Worm (Caenorhabditis elegans) whole organism, mixed stage, embryonic: ENCODE measurements around the gene ZK757.10.

Source experiments
- M03D4.4 ChIP-seq: sonication (generic microtip); optimal IDR thresholded peaks from 2 replicates; lab custom pipeline; 2017; ENCODE audit warnings: mild to moderate bottlenecking, missing genetic modification characterization, missing compliant biosample characterization
- bed-3 ChIP-seq: fragments of 200-800 bp; sonication (Bioruptor generic); optimal IDR thresholded peaks from 3 replicates; lab custom pipeline; 2018; ENCODE audit warnings: mild to moderate bottlenecking, missing genetic modification characterization, moderate library complexity, missing compliant biosample characterization
- blmp-1 ChIP-seq: fragments of 150-350 bp; optimal IDR thresholded peaks from 2 replicates; lab custom pipeline; 2014; ENCODE audit warnings: missing biosample characterization, missing genetic modification characterization
- ceh-39 ChIP-seq: fragments of 150-350 bp; optimal IDR thresholded peaks from 2 replicates; lab custom pipeline; 2014; ENCODE audit warnings: missing biosample characterization, missing genetic modification characterization
- ceh-43 ChIP-seq: fragments of 200-800 bp; sonication (Bioruptor generic); optimal IDR thresholded peaks from 2 replicates; lab custom pipeline; 2018; ENCODE audit warnings: mild to moderate bottlenecking, missing genetic modification characterization, moderate library complexity, missing compliant biosample characterization
- ces-1 ChIP-seq: fragments of 150-350 bp; optimal IDR thresholded peaks from 2 replicates; lab custom pipeline; 2014; ENCODE audit warnings: missing biosample characterization, missing genetic modification reagents, missing genetic modification characterization
- drap-1 ChIP-seq: fragments of 200-800 bp; sonication (Bioruptor generic); optimal IDR thresholded peaks from 3 replicates; lab custom pipeline; 2018; ENCODE audit warnings: mild to moderate bottlenecking, missing genetic modification characterization, missing compliant biosample characterization
- elt-1 ChIP-seq: sonication (generic microtip); optimal IDR thresholded peaks from 2 replicates; lab custom pipeline; 2017; ENCODE audit warnings: missing genetic modification characterization, mild to moderate bottlenecking, missing compliant biosample characterization, antibody characterized with exemption, moderate library complexity, borderline replicate concordance; ENCODE audit not compliant: insufficient read depth
- elt-3 ChIP-seq: fragments of 150-350 bp; optimal IDR thresholded peaks from 2 replicates; lab custom pipeline; 2014; ENCODE audit warnings: missing biosample characterization, missing genetic modification characterization
- ham-2 ChIP-seq: fragments of 200-800 bp; sonication (Bioruptor generic); optimal IDR thresholded peaks from 2 replicates; lab custom pipeline; 2018; ENCODE audit warnings: mild to moderate bottlenecking, missing genetic modification characterization, missing compliant biosample characterization
- hlh-1 ChIP-seq: fragments of 150-350 bp; optimal IDR thresholded peaks from 2 replicates; lab custom pipeline; 2014; ENCODE audit warnings: missing biosample characterization, missing genetic modification reagents, missing genetic modification characterization
- lin-13 ChIP-seq: fragments of 150-350 bp; optimal IDR thresholded peaks from 2 replicates; lab custom pipeline; 2014; ENCODE audit warnings: missing biosample characterization, missing genetic modification characterization
- lin-32 ChIP-seq: fragments of 200-800 bp; sonication (Bioruptor generic); optimal IDR thresholded peaks from 2 replicates; lab custom pipeline; 2018; ENCODE audit warnings: mild to moderate bottlenecking, missing genetic modification characterization, missing compliant biosample characterization
- mab-5 ChIP-seq: fragments of 150-350 bp; optimal IDR thresholded peaks from 2 replicates; lab custom pipeline; 2014; ENCODE audit warnings: missing biosample characterization, missing genetic modification characterization
- mep-1 ChIP-seq: fragments of 150-350 bp; optimal IDR thresholded peaks from 2 replicates; lab custom pipeline; 2017; ENCODE audit warnings: missing biosample characterization, missing genetic modification reagents, missing genetic modification characterization, inconsistent platforms
- mls-2 ChIP-seq: sonication (generic microtip); optimal IDR thresholded peaks from 2 replicates; lab custom pipeline; 2016; ENCODE audit warnings: mild to moderate bottlenecking, missing genetic modification characterization, moderate library complexity, missing compliant biosample characterization
- nhr-12 ChIP-seq: fragments of 150-350 bp; optimal IDR thresholded peaks from 2 replicates; lab custom pipeline; 2014; ENCODE audit warnings: missing biosample characterization, missing genetic modification characterization
- nhr-2 ChIP-seq: fragments of 150-350 bp; optimal IDR thresholded peaks from 2 replicates; lab custom pipeline; 2014; ENCODE audit warnings: missing biosample characterization, missing genetic modification characterization
- nhr-237 ChIP-seq: fragments of 150-350 bp; optimal IDR thresholded peaks from 2 replicates; lab custom pipeline; 2014; ENCODE audit warnings: missing biosample characterization, missing genetic modification characterization
- nhr-28 ChIP-seq: fragments of 150-350 bp; optimal IDR thresholded peaks from 2 replicates; lab custom pipeline; 2014; ENCODE audit warnings: missing biosample characterization, missing genetic modification characterization
- nhr-76 ChIP-seq: sonication (generic microtip); optimal IDR thresholded peaks from 2 replicates; lab custom pipeline; 2017; ENCODE audit warnings: missing biosample characterization, missing genetic modification characterization
- pha-4 ChIP-seq: fragments of 150-350 bp; optimal IDR thresholded peaks from 2 replicates; lab custom pipeline; 2018; ENCODE audit warnings: missing biosample characterization, missing genetic modification reagents, missing genetic modification characterization
- sem-2 ChIP-seq: fragments of 200-800 bp; sonication (Bioruptor generic); optimal IDR thresholded peaks from 2 replicates; lab custom pipeline; 2018; ENCODE audit warnings: mild to moderate bottlenecking, missing genetic modification characterization, missing compliant biosample characterization
- snpc-4 ChIP-seq: fragments of 150-350 bp; optimal IDR thresholded peaks from 2 replicates; lab custom pipeline; 2014; ENCODE audit warnings: missing biosample characterization, missing genetic modification characterization
- sptf-1 ChIP-seq: sonication (generic microtip); optimal IDR thresholded peaks from 2 replicates; lab custom pipeline; 2017; ENCODE audit warnings: mild to moderate bottlenecking, missing genetic modification characterization, moderate library complexity, missing compliant biosample characterization
- tbx-8 ChIP-seq: fragments of 200-800 bp; sonication (Bioruptor generic); optimal IDR thresholded peaks from 2 replicates; lab custom pipeline; 2018; ENCODE audit warnings: mild to moderate bottlenecking, missing genetic modification characterization, moderate library complexity, missing compliant biosample characterization
- unc-120 ChIP-seq: sonication (generic microtip); optimal IDR thresholded peaks from 2 replicates; lab custom pipeline; 2017; ENCODE audit warnings: missing genetic modification characterization, missing compliant biosample characterization; ENCODE audit not compliant: poor library complexity, severe bottlenecking
- unc-62 ChIP-seq: fragments of 150-350 bp; optimal IDR thresholded peaks from 2 replicates; lab custom pipeline; 2014; ENCODE audit warnings: missing biosample characterization, missing genetic modification reagents, missing genetic modification characterization
- zip-8 ChIP-seq: fragments of 150-350 bp; optimal IDR thresholded peaks from 2 replicates; lab custom pipeline; 2014; ENCODE audit warnings: missing biosample characterization, missing genetic modification characterization
- ztf-11 ChIP-seq: fragments of 150-350 bp; optimal IDR thresholded peaks from 2 replicates; lab custom pipeline; 2014; ENCODE audit warnings: missing biosample characterization, missing genetic modification characterization

The ZK757.10 gene

ce11 chrIII:9912998-9913397 is 35.9 kb downstream of the ZK757.10 start:
- TF ChIP-seq unc-120 (tag; lab: Kevin White, UChicago), result no peak
- no peak for TF ChIP-seq lin-13 (tag; lab: Kevin White, UChicago)
- TF ChIP-seq, all 35 proteins: peak for 0

DNA sequence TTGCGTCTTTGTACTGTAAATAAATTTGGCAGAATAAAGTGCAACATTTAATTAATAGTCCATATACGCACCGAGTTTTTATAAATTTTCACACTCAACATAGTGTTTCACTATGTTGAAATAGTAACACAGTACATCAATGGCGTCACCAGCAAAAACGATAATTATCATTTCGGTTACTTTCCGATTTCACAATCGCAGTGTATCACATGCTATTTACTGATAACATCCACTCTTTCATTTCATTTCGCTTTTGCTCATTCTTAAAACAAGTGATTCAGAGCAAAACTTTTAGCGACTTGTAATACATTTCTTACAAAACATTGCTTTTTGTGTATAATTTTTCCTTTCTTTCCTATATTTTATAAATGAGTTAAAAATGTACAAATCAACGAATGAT is 36.7 kb downstream of the ZK757.10 start, which contains the start of gene cbp-3:
TSS of gene cbp-3 (plus strand) at position 272 of the 400 bp plus-strand sequence.
- TF ChIP-seq ceh-39 (no peak), ces-1 (GFP tag; lab: Kevin White, UChicago) (no peak), blmp-1 (tag; lab: Kevin White, UChicago) (no peak), mep-1 (tag; lab: Kevin White, UChicago) (no peak), lin-32 (GFP tag; lab: Kevin White, UChicago) (no peak), nhr-2 (tag; lab: Kevin White, UChicago) (no peak), mls-2 (no peak)

- no peak for TF ChIP-seq ces-1 (GFP tag; lab: Kevin White, UChicago)
- no peak for TF ChIP-seq mab-5 (tag; lab: Kevin White, UChicago)
- no peak for TF ChIP-seq nhr-237 (tag; lab: Kevin White, UChicago)
- TF ChIP-seq M03D4.4 (tag; lab: Kevin White, UChicago), result no peak
- no peak for TF ChIP-seq elt-1 (tag; lab: Kevin White, UChicago)
- no peak for TF ChIP-seq unc-120 (tag; lab: Kevin White, UChicago)
- TF ChIP-seq ham-2 (GFP tag; lab: Kevin White, UChicago), result no peak
- TF ChIP-seq lin-13 (tag; lab: Kevin White, UChicago), result no peak
- no peak for TF ChIP-seq elt-3 (tag; lab: Kevin White, UChicago)
- no peak for TF ChIP-seq lin-32 (GFP tag; lab: Kevin White, UChicago)
- TF ChIP-seq sptf-1 (tag; lab: Kevin White, UChicago), result no peak
- TF ChIP-seq mls-2, result no peak
- no peak for TF ChIP-seq drap-1
- no peak for TF ChIP-seq tbx-8 (GFP tag; lab: Kevin White, UChicago)
- TF ChIP-seq ceh-43 (GFP tag; lab: Kevin White, UChicago), result no peak
- TF ChIP-seq pha-4 (tag; lab: Kevin White, UChicago), result no peak
- no peak for TF ChIP-seq ztf-11
Measured at ce11 chrIII:9920764-9921163, 43.7 kb downstream of the ZK757.10 start, which contains the start of gene F40F12.3. TSS of gene F40F12.3 (minus strand) at chrIII:9920864.

DNA sequence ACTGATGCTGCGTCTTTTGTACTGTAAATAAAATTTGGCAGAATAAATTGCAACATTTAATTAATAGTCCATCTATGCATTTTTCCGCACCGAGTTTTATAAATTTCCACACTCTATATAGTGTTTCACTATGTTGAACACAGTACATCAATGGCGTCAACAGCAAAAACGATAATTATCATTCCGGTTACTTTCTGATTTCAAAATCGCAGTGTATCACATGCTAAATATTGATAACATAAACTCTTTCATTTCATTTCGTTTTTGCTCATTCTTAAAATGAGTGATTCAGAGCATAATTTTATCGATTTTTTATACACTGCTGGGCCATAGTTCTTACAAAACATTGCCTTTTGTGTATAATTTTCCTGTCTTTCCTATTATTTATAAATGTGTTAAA is 45.3 kb downstream of the ZK757.10 start:
- no peak for TF ChIP-seq unc-62 (GFP tag; lab: Kevin White, UChicago)
- TF ChIP-seq nhr-237 (tag; lab: Kevin White, UChicago), result no peak
- no peak for TF ChIP-seq bed-3

ce11 chrIII:9922874-9923273 is 45.8 kb downstream of the ZK757.10 start, which contains the start of gene cbp-2:
TSS of gene cbp-2 (plus strand) at chrIII:9923174.
- TF ChIP-seq nhr-237 (tag; lab: Kevin White, UChicago), result no peak
- no peak for TF ChIP-seq ham-2 (GFP tag; lab: Kevin White, UChicago)
- no peak for TF ChIP-seq lin-13 (tag; lab: Kevin White, UChicago)
- TF ChIP-seq nhr-12 (tag; lab: Kevin White, UChicago), result no peak
- TF ChIP-seq snpc-4 (tag; lab: Kevin White, UChicago), result no peak
- no peak for TF ChIP-seq nhr-76 (tag; lab: Kevin White, UChicago)
- TF ChIP-seq elt-3 (tag; lab: Kevin White, UChicago), result no peak
- no peak for TF ChIP-seq elt-1 (tag; lab: Kevin White, UChicago)
- TF ChIP-seq nhr-2 (tag; lab: Kevin White, UChicago), result no peak
- TF ChIP-seq ces-1 (GFP tag; lab: Kevin White, UChicago), result no peak
- TF ChIP-seq ceh-39, result no peak
- TF ChIP-seq unc-120 (tag; lab: Kevin White, UChicago), result no peak
- no peak for TF ChIP-seq lin-32 (GFP tag; lab: Kevin White, UChicago)
- TF ChIP-seq zip-8 (tag; lab: Kevin White, UChicago), result no peak
- TF ChIP-seq pha-4 (tag; lab: Kevin White, UChicago), result no peak
- no peak for TF ChIP-seq blmp-1 (tag; lab: Kevin White, UChicago)
- no peak for TF ChIP-seq ztf-11
- no peak for TF ChIP-seq unc-62 (GFP tag; lab: Kevin White, UChicago)
- no peak for TF ChIP-seq ceh-43 (GFP tag; lab: Kevin White, UChicago)

- no peak for TF ChIP-seq mls-2
- TF ChIP-seq unc-120 (tag; lab: Kevin White, UChicago), result no peak
- TF ChIP-seq lin-32 (GFP tag; lab: Kevin White, UChicago), result no peak
- no peak for TF ChIP-seq sptf-1 (tag; lab: Kevin White, UChicago)
- TF ChIP-seq tbx-8 (GFP tag; lab: Kevin White, UChicago), result no peak
- TF ChIP-seq nhr-28 (tag; lab: Kevin White, UChicago), result no peak
- TF ChIP-seq hlh-1 (tag; lab: Kevin White, UChicago), result no peak
- TF ChIP-seq sem-2 (GFP tag; lab: Kevin White, UChicago), result no peak
- TF ChIP-seq M03D4.4 (tag; lab: Kevin White, UChicago), result no peak
- TF ChIP-seq snpc-4 (tag; lab: Kevin White, UChicago), result no peak
- no peak for TF ChIP-seq nhr-12 (tag; lab: Kevin White, UChicago)
- no peak for TF ChIP-seq drap-1
- no peak for TF ChIP-seq ceh-39
- no peak for TF ChIP-seq zip-8 (tag; lab: Kevin White, UChicago)
- TF ChIP-seq unc-62 (GFP tag; lab: Kevin White, UChicago), result no peak
- no peak for TF ChIP-seq ham-2 (GFP tag; lab: Kevin White, UChicago)
- no peak for TF ChIP-seq mep-1 (tag; lab: Kevin White, UChicago)
Measured at ce11 chrIII:9926650-9927049, 49.6 kb downstream of the ZK757.10 start, which contains the start of gene ttr-3. TSS of gene ttr-3 (minus strand) at chrIII:9926750.
